In the genomic region with DNA sequence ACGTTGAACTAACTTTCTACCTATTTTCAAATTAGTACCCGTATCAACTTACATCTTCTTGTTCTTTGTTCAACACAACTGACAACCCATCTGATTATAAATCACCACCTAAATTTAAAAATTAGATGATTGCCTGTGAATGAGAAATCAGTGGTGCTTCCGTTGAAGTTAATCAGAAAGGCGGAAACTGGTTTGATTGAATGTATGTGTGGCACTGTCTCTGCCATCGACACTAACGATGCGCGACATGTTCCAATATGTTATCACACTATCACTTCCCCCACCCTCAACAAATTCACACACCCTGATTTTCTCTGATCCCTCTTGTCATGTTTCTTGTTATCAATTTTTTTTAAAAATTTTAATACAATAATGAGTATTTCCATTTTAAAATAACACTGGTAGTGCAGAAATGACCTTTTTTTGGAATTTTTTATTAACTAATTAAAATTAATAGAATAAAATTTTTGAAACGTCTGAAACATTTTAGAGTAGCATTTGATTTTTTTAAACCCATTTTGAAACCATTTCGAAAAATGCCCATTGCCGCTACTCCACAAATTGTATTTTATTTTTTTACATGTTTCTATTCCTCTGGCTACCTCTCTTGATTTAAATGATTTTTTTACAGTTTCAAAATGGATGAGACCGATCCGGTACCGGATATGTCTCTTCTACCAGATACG, we compare ENCODE assay signal across 2 worm cellular contexts.
TF ChIP-seq lines count a peak whose summit lies in the region.

A gene (plus strand): TSS at position 636 of the 686 bp plus-strand sequence.

TF ChIP-seq in whole organism, L1 larva, 84 proteins besides CTCF, POLR2A, EP300 and RAD21:
- TF ChIP-seq pag-3 (tag; optimal IDR thresholded peaks at IDR 0.05; lab: Kevin White, UChicago; ENCODE audit: borderline replicate concordance, insufficient read depth) (peak; percentile 90), skn-1 (tag; optimal IDR thresholded peaks at IDR 0.05; lab: Kevin White, UChicago) (no peak), C16A3.4 (tag; optimal IDR thresholded peaks at IDR 0.05; lab: Kevin White, UChicago) (no peak), nhr-71 (tag; optimal IDR thresholded peaks at IDR 0.05; lab: Kevin White, UChicago) (no peak), lin-14 (GFP tag; optimal IDR thresholded peaks at IDR 0.05; lab: Kevin White, UChicago) (peak; percentile 71), mab-9 (GFP tag; IDR thresholded peaks at IDR 0.05; lab: Robert Waterston, UW) (no peak), nhr-28 (tag; optimal IDR thresholded peaks at IDR 0.05; lab: Kevin White, UChicago) (no peak), snpc-4 (tag; optimal IDR thresholded peaks at IDR 0.05; lab: Kevin White, UChicago) (no peak), unc-30 (tag; optimal IDR thresholded peaks at IDR 0.05; lab: Kevin White, UChicago) (no peak), snu-23 (GFP tag; optimal IDR thresholded peaks at IDR 0.05; lab: Kevin White, UChicago) (no peak), egl-27 (tag; optimal IDR thresholded peaks at IDR 0.05; lab: Kevin White, UChicago) (no peak), tbx-2 (tag; optimal IDR thresholded peaks at IDR 0.05; lab: Kevin White, UChicago) (peak; percentile 49), fkh-4 (tag; optimal IDR thresholded peaks at IDR 0.05; lab: Kevin White, UChicago; ENCODE audit: borderline replicate concordance) (no peak), nhr-77 (tag; optimal IDR thresholded peaks at IDR 0.05; lab: Kevin White, UChicago) (no peak), egl-13 (tag; optimal IDR thresholded peaks at IDR 0.05; lab: Kevin White, UChicago) (no peak), grh-1 (GFP tag; IDR thresholded peaks at IDR 0.05; lab: Robert Waterston, UW) (peak; percentile 66), fkh-8 (tag; optimal IDR thresholded peaks at IDR 0.05; lab: Kevin White, UChicago) (no peak), ets-5 (GFP tag; IDR thresholded peaks at IDR 0.05; lab: Robert Waterston, UW) (no peak), nhr-85 (tag; lab: Kevin White, UChicago) (peak; percentile 49), fkh-10 (GFP tag; optimal IDR thresholded peaks at IDR 0.05; lab: Kevin White, UChicago) (no peak), pqm-1 (tag; optimal IDR thresholded peaks at IDR 0.05; lab: Kevin White, UChicago) (no peak), unc-86 (tag; optimal IDR thresholded peaks at IDR 0.05; lab: Kevin White, UChicago) (no peak), nhr-237 (tag; optimal IDR thresholded peaks at IDR 0.05; lab: Kevin White, UChicago) (no peak), lin-35 (GFP tag; optimal IDR thresholded peaks at IDR 0.05; lab: Kevin White, UChicago) (peak in 1 of 2 experiments; percentile 20), hpl-2 (GFP tag; optimal IDR thresholded peaks at IDR 0.05; lab: Kevin White, UChicago) (no peak), nhr-20 (tag; optimal IDR thresholded peaks at IDR 0.05; lab: Kevin White, UChicago) (no peak), nhr-90 (tag; optimal IDR thresholded peaks at IDR 0.05; lab: Kevin White, UChicago; ENCODE audit: poor library complexity) (peak; percentile 5), mef-2 (tag; optimal IDR thresholded peaks at IDR 0.05; lab: Kevin White, UChicago) (no peak), aly-2 (tag; optimal IDR thresholded peaks at IDR 0.05; lab: Kevin White, UChicago) (no peak), F16B12.6 (tag; optimal IDR thresholded peaks at IDR 0.05; lab: Kevin White, UChicago) (no peak), ztf-11 (tag; optimal IDR thresholded peaks at IDR 0.05; lab: Kevin White, UChicago) (no peak), swsn-7 (tag; optimal IDR thresholded peaks at IDR 0.05; lab: Kevin White, UChicago) (no peak), ceh-63 (GFP tag; optimal IDR thresholded peaks at IDR 0.05; lab: Kevin White, UChicago) (no peak), pax-3 (tag; optimal IDR thresholded peaks at IDR 0.05; lab: Kevin White, UChicago) (no peak), elt-3 (tag; optimal IDR thresholded peaks at IDR 0.05; lab: Kevin White, UChicago) (peak in 5 of 6 experiments; percentile 25 to 81 (median 66)), ceh-90 (tag; optimal IDR thresholded peaks at IDR 0.05; lab: Kevin White, UChicago) (no peak), jun-1 (tag; optimal IDR thresholded peaks at IDR 0.05; lab: Kevin White, UChicago) (no peak), C04F5.9 (tag; optimal IDR thresholded peaks at IDR 0.05; lab: Kevin White, UChicago) (no peak), dpl-1 (GFP tag; optimal IDR thresholded peaks at IDR 0.05; lab: Kevin White, UChicago) (no peak), unc-62 (GFP tag; optimal IDR thresholded peaks at IDR 0.05; lab: Kevin White, UChicago) (no peak), blmp-1 (tag; optimal IDR thresholded peaks at IDR 0.05; lab: Kevin White, UChicago) (peak; percentile 23), unc-130 (tag; optimal IDR thresholded peaks at IDR 0.05; lab: Kevin White, UChicago) (peak; percentile 37), zip-4 (GFP tag; optimal IDR thresholded peaks at IDR 0.05; lab: Kevin White, UChicago) (no peak)

TF ChIP-seq in whole organism, L2 larva, 48 proteins besides CTCF, POLR2A, EP300 and RAD21:
- TF ChIP-seq sma-9 (GFP tag; optimal IDR thresholded peaks at IDR 0.05; lab: Kevin White, UChicago) (peak; percentile 1), sma-9 (tag; optimal IDR thresholded peaks at IDR 0.05; lab: Kevin White, UChicago) (no peak), ZK546.5 (tag; optimal IDR thresholded peaks at IDR 0.05; lab: Kevin White, UChicago) (no peak), sma-3 (GFP tag; optimal IDR thresholded peaks at IDR 0.05; lab: Kevin White, UChicago) (peak; percentile 7)
